Fruit fly (Drosophila melanogaster): ENCODE results near the gene Srp68.

DNA sequence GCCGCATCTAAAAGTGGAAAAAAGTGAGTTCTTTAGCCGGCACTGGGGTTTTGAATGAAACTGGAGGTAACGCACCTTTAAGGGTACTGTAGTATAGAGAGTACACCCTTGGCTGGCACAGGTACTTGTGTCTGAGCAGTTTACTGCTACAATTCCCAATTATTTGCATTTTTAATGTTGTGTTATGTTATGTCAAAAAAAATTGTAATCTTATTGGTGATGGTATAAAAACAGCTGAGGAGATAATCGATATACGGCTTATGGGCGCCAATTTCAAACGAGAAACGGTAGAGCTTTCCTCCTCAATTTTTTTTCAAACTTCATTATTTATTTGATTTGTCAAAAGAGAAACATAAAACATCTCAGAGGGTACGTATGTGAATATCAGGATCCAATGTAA is 10.4 kb upstream of the Srp68 start, which contains the start of gene ValRS-m:
- TF ChIP-seq CTCF (optimal IDR thresholded peaks at IDR 0.05) (no peak), CG8478 (optimal IDR thresholded peaks at IDR 0.05) (no peak)

Data from S2 (cell line).